Fruit fly (Drosophila melanogaster): ENCODE data around the gene mRpL22.

The mRpL22 gene

dm6 chrX:16822080-16822479 is 38.3 kb downstream of the mRpL22 start (continued):
- TF ChIP-seq CG7963 (GFP tag; IDR thresholded peaks at IDR 0.05; ENCODE audit: partially characterized antibody): no peak
- no peak for TF ChIP-seq B-H2 (GFP tag; optimal IDR thresholded peaks at IDR 0.05)
- no peak for TF ChIP-seq CG10274 (GFP tag; optimal IDR thresholded peaks at IDR 0.05)
- no peak for TF ChIP-seq exex (tag; optimal IDR thresholded peaks at IDR 0.05)
- TF ChIP-seq Tbp (GFP tag; optimal IDR thresholded peaks at IDR 0.05): no peak
- 0 out of 2 replicates have a peak, but pooled peaks have one; percentile 12 for TF ChIP-seq GATAe (GFP tag; conservative IDR thresholded peaks at IDR 0.05)
- no peak for TF ChIP-seq sd (tag; optimal IDR thresholded peaks at IDR 0.05)
- TF ChIP-seq trem (tag; optimal IDR thresholded peaks at IDR 0.05): peak; percentile 4
- peak; percentile 47; the same call in 1 of the 2 replicates for TF ChIP-seq E2f2 (GFP tag; IDR thresholded peaks at IDR 0.05)
- peak; percentile 9 for TF ChIP-seq slou (GFP tag; optimal IDR thresholded peaks at IDR 0.05)
- TF ChIP-seq sc (optimal IDR thresholded peaks at IDR 0.05): no peak
- no peak for TF ChIP-seq sc (GFP tag; optimal IDR thresholded peaks at IDR 0.05)
- peak; percentile 18 for TF ChIP-seq CG9817 (tag; optimal IDR thresholded peaks at IDR 0.05)
- TF ChIP-seq CG43689 (GFP tag; IDR thresholded peaks at IDR 0.05): no peak
- TF ChIP-seq ase (GFP tag; IDR thresholded peaks at IDR 0.05): peak; percentile 61; the same call in 2 of the 3 replicates
- no peak for TF ChIP-seq sim (GFP tag; IDR thresholded peaks at IDR 0.05)
- peak; percentile 50 for TF ChIP-seq CG17385 (GFP tag; optimal IDR thresholded peaks at IDR 0.05)
- TF ChIP-seq CrebB (tag; optimal IDR thresholded peaks at IDR 0.05): no peak
- TF ChIP-seq CG3838 (GFP tag; optimal IDR thresholded peaks at IDR 0.05): no peak
- no peak for TF ChIP-seq p53 (GFP tag; optimal IDR thresholded peaks at IDR 0.05)
- TF ChIP-seq dysf (GFP tag; IDR thresholded peaks at IDR 0.05): peak; percentile 70
- no peak for TF ChIP-seq CG34376 (GFP tag; optimal IDR thresholded peaks at IDR 0.05)
- peak in 1 of 2 experiments; percentile 43 for TF ChIP-seq eve (GFP tag; optimal IDR thresholded peaks at IDR 0.05)
- TF ChIP-seq Chrac-16 (GFP tag; optimal IDR thresholded peaks at IDR 0.05): peak; percentile 11
- peak; percentile 21; the same call in 1 of the 3 replicates for TF ChIP-seq B-H1 (GFP tag; IDR thresholded peaks at IDR 0.05)
- TF ChIP-seq odd (GFP tag; optimal IDR thresholded peaks at IDR 0.05): no peak
- TF ChIP-seq her (GFP tag; optimal IDR thresholded peaks at IDR 0.05): no peak
- TF ChIP-seq CG12071 (GFP tag; optimal IDR thresholded peaks at IDR 0.05): no peak
- peak; percentile 3 for TF ChIP-seq CG13775 (GFP tag; optimal IDR thresholded peaks at IDR 0.05)
- peak; percentile 61 for TF ChIP-seq ATbp (GFP tag; optimal IDR thresholded peaks at IDR 0.05)
- TF ChIP-seq da (GFP tag; optimal IDR thresholded peaks at IDR 0.05): no peak
- TF ChIP-seq D (optimal IDR thresholded peaks at IDR 0.05): no peak
- peak; percentile 13 for TF ChIP-seq D (GFP tag; optimal IDR thresholded peaks at IDR 0.05)
- no peak for TF ChIP-seq Antp (GFP tag; optimal IDR thresholded peaks at IDR 0.05)
- no peak for TF ChIP-seq Hr39 (optimal IDR thresholded peaks at IDR 0.05)
- TF ChIP-seq YL-1 (GFP tag; optimal IDR thresholded peaks at IDR 0.05): no peak
- TF ChIP-seq Ravus (GFP tag; IDR thresholded peaks at IDR 0.05): no peak
- TF ChIP-seq so (GFP tag; IDR thresholded peaks at IDR 0.05): 0 out of 3 replicates have a peak, but pooled peaks have one; percentile 28
- TF ChIP-seq Dref (GFP tag; IDR thresholded peaks at IDR 0.05): no peak
- TF ChIP-seq aop (GFP tag; IDR thresholded peaks at IDR 0.05): no peak
- peak; percentile 52 for TF ChIP-seq tin (GFP tag; optimal IDR thresholded peaks at IDR 0.05)
- no peak for TF ChIP-seq CG31388 (GFP tag; optimal IDR thresholded peaks at IDR 0.05)
- no peak for TF ChIP-seq bbx (GFP tag; IDR thresholded peaks at IDR 0.05; ENCODE audit: partially characterized antibody)
- TF ChIP-seq Nf-YC (tag; optimal IDR thresholded peaks at IDR 0.05): no peak
- TF ChIP-seq CG7839 (tag; optimal IDR thresholded peaks at IDR 0.05): peak; percentile 70
- peak; percentile 68 for TF ChIP-seq CG6689 (GFP tag; IDR thresholded peaks at IDR 0.05)
- TF ChIP-seq inv (GFP tag; IDR thresholded peaks at IDR 0.05; ENCODE audit: partially characterized antibody): no peak
- TF ChIP-seq Sry-β (GFP tag; optimal IDR thresholded peaks at IDR 0.05): no peak
- no peak for TF ChIP-seq tll (GFP tag; optimal IDR thresholded peaks at IDR 0.05)
- TF ChIP-seq ranshi (GFP tag; IDR thresholded peaks at IDR 0.05): 0 out of 2 replicates have a peak, but pooled peaks have one; percentile 32
- no peak for TF ChIP-seq gro (GFP tag; optimal IDR thresholded peaks at IDR 0.05)
- peak; percentile 76 for TF ChIP-seq vvl (GFP tag; IDR thresholded peaks at IDR 0.05)
- no peak for TF ChIP-seq MBD-R2 (GFP tag; IDR thresholded peaks at IDR 0.05)

Data from whole organism, embryonic.